Worm (Caenorhabditis elegans) whole organism, L3 larva: Measurements from ENCODE around the gene tth-1.

ENCODE experiments used
- ama-1 ChIP-seq: fragments of 150-350 bp; optimal IDR thresholded peaks from 2 replicates; lab custom pipeline; 2018
- eor-1 ChIP-seq, 2 experiments: fragments of 150-350 bp; optimal IDR thresholded peaks; 2 replicates each; lab custom pipeline; 2014 to 2018; ENCODE audit warnings: missing biosample characterization in 2 of 2, missing genetic modification characterization in 2 of 2
- nfya-1 ChIP-seq: sonication (generic microtip); optimal IDR thresholded peaks from 2 replicates; lab custom pipeline; 2017; ENCODE audit warnings: missing genetic modification characterization, mild to moderate bottlenecking, missing compliant biosample characterization, antibody characterized with exemption, moderate library complexity; ENCODE audit not compliant: insufficient read depth
- nhr-28 ChIP-seq: fragments of 150-350 bp; optimal IDR thresholded peaks from 2 replicates; lab custom pipeline; 2014; ENCODE audit warnings: missing biosample characterization, missing genetic modification characterization
- pha-4 ChIP-seq: fragments of 150-350 bp; optimal IDR thresholded peaks from 2 replicates; lab custom pipeline; 2014; ENCODE audit warnings: missing biosample characterization, missing genetic modification reagents, missing genetic modification characterization
- snpc-4 ChIP-seq: fragments of 150-350 bp; optimal IDR thresholded peaks from 2 replicates; lab custom pipeline; 2014; ENCODE audit warnings: missing biosample characterization, missing genetic modification characterization
- unc-39 ChIP-seq: sonication (generic microtip); optimal IDR thresholded peaks from 4 replicates; lab custom pipeline; 2017; ENCODE audit warnings: missing biosample characterization, missing genetic modification characterization
- ztf-4 ChIP-seq: fragments of 150-350 bp; optimal IDR thresholded peaks from 2 replicates; lab custom pipeline; 2014; ENCODE audit warnings: missing biosample characterization, missing genetic modification characterization

DNA sequence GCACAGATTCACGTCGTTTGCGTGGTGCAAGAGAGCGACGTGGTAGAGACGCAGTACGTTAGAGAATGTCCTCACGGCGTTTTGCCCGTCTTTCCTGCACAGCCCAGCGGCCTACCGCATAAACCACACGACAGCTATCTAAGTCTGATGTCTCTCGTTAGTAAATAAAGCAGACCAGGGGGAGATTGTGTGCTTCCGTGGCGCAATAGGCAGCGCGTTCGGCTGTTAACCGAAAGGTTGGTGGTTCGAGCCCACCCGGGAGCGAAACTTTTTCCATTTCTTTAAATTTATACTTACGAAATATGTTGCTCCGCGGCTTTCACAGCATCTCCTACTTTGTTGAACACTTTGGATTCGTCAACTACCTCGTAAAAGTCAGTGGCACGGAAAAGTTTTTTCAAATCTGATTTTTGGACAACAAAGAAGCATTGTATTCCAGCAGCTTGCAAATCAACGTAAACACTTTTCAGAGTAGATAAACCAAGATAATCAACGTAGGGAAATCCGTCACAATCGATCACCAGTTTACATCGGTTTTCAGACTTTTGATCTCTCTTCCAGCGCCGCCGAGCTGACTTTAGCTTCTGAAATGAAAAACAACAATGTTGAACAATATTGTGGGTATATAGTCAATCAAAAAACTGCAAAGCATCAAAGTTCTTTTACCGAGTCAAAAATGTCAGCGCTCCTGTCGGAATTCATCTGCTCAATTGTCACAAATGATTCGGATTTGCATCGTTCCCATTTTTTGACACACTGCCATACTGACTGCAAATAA lies 19.0 kb downstream of the tth-1 start:
- TF ChIP-seq ztf-4 (tag; lab: Kevin White, UChicago) (no peak), ama-1 (lab: Kevin White, UChicago) (peak; percentile 20), nfya-1 (peak; percentile 79), pha-4 (tag; lab: Kevin White, UChicago) (peak; percentile 84), eor-1 (tag; optimal IDR thresholded peaks at IDR 0.05; lab: Kevin White, UChicago) (no peak), nhr-28 (tag; lab: Kevin White, UChicago) (no peak), unc-39 (no peak), snpc-4 (no peak)
